Worm (Caenorhabditis elegans) whole organism, L1 larva: ENCODE data around the gene ZC178.2.
A peak's percentile ranks its signal among the peaks of the same experiment; 100 is the strongest.

Experiments used
- C16A3.4 ChIP-seq: fragments of 150-350 bp; optimal IDR thresholded peaks from 2 replicates; lab custom pipeline; 2014; ENCODE audit warnings: missing biosample characterization, missing genetic modification characterization
- C34B4.2 ChIP-seq: sonication (generic microtip); optimal IDR thresholded peaks from 2 replicates; lab custom pipeline; 2017; ENCODE audit warnings: mild to moderate bottlenecking, missing genetic modification characterization, missing compliant biosample characterization
- F16B12.6 ChIP-seq: fragments of 150-350 bp; optimal IDR thresholded peaks from 2 replicates; lab custom pipeline; 2014; ENCODE audit warnings: missing biosample characterization, missing genetic modification characterization
- Y116A8C.19 ChIP-seq: sonication (generic microtip); optimal IDR thresholded peaks from 2 replicates; lab custom pipeline; 2016; ENCODE audit warnings: missing compliant biosample characterization, missing genetic modification characterization, borderline replicate concordance
- alr-1 ChIP-seq: fragments of 200-800 bp; sonication (Bioruptor generic); optimal IDR thresholded peaks from 2 replicates; lab custom pipeline; 2018; ENCODE audit warnings: borderline replicate concordance, mild to moderate bottlenecking, missing genetic modification characterization, missing compliant biosample characterization
- aly-2 ChIP-seq: fragments of 150-350 bp; optimal IDR thresholded peaks from 2 replicates; lab custom pipeline; 2014; ENCODE audit warnings: missing biosample characterization, missing genetic modification characterization
- ama-1 ChIP-seq: fragments of 150-350 bp; optimal IDR thresholded peaks from 2 replicates; lab custom pipeline; 2014
- ceh-8 ChIP-seq: fragments of 200-800 bp; sonication (Bioruptor generic); optimal IDR thresholded peaks from 2 replicates; lab custom pipeline; 2018; ENCODE audit warnings: mild to moderate bottlenecking, missing genetic modification characterization, moderate library complexity, missing compliant biosample characterization
- ceh-82 ChIP-seq, 3 experiments: fragments of 150-350 bp in 1 of 3; sonication (generic microtip) in 2 of 3; optimal IDR thresholded peaks; 2 replicates each; lab custom pipeline; 2014 to 2017; ENCODE audit warnings: missing biosample characterization in 3 of 3, missing genetic modification characterization in 3 of 3
- ceh-90 ChIP-seq: sonication (generic microtip); optimal IDR thresholded peaks from 2 replicates; lab custom pipeline; 2016; ENCODE audit warnings: missing genetic modification characterization, missing compliant biosample characterization
- dpl-1 ChIP-seq, 3 experiments: fragments of 150-350 bp in 2 of 3; sonication (generic microtip) in 1 of 3; optimal IDR thresholded peaks; 2 replicates each; lab custom pipeline; 2014 to 2017; ENCODE audit warnings: missing biosample characterization in 3 of 3, missing genetic modification characterization in 3 of 3, missing genetic modification reagents in 3 of 3
- dsc-1 ChIP-seq: sonication (generic microtip); optimal IDR thresholded peaks from 2 replicates; lab custom pipeline; 2016; ENCODE audit warnings: mild to moderate bottlenecking, missing genetic modification characterization, missing compliant biosample characterization
- egl-27 ChIP-seq, 2 experiments: fragments of 150-350 bp in 1 of 2; sonication (generic microtip); optimal IDR thresholded peaks; 3 replicates each; lab custom pipeline; 2017 to 2018; ENCODE audit warnings: missing biosample characterization in 2 of 2, missing genetic modification characterization in 2 of 2, missing genetic modification reagents in 2 of 2
- elt-2 ChIP-seq: sonication (generic microtip); optimal IDR thresholded peaks from 2 replicates; lab custom pipeline; 2016; ENCODE audit warnings: missing genetic modification characterization, mild to moderate bottlenecking, inconsistent platforms, missing compliant biosample characterization, missing genetic modification reagents
- elt-3 ChIP-seq, 6 experiments: fragments of 150-350 bp in 1 of 6; sonication (generic microtip); optimal IDR thresholded peaks; 2 replicates each; lab custom pipeline; 2017 to 2018; ENCODE audit warnings: missing biosample characterization in 6 of 6, missing genetic modification characterization in 6 of 6, inconsistent platforms in 1 of 6
- ets-5 ChIP-seq: fragments of 200-800 bp; sonication (Bioruptor generic); IDR thresholded peaks from 2 replicates; pipeline ENCODE4 v1.3.6; 2022; ENCODE audit warnings: missing genetic modification characterization, missing compliant biosample characterization
- fkh-10 ChIP-seq: sonication (generic microtip); optimal IDR thresholded peaks from 2 replicates; lab custom pipeline; 2017; ENCODE audit warnings: missing biosample characterization, missing genetic modification reagents, missing genetic modification characterization
- fkh-8 ChIP-seq: sonication (generic microtip); optimal IDR thresholded peaks from 2 replicates; lab custom pipeline; 2016; ENCODE audit warnings: mild to moderate bottlenecking, missing genetic modification characterization, missing compliant biosample characterization
- fos-1 ChIP-seq: fragments of 150-350 bp; optimal IDR thresholded peaks from 2 replicates; lab custom pipeline; 2014; ENCODE audit warnings: missing biosample characterization, missing genetic modification characterization
- hlh-17 ChIP-seq: fragments of 200-800 bp; sonication (Bioruptor generic); optimal IDR thresholded peaks from 2 replicates; lab custom pipeline; 2018; ENCODE audit warnings: missing genetic modification characterization, mild to moderate bottlenecking, missing compliant biosample characterization, moderate library complexity, borderline replicate concordance
- hpl-2 ChIP-seq: fragments of 150-350 bp; optimal IDR thresholded peaks from 2 replicates; lab custom pipeline; 2014; ENCODE audit warnings: missing biosample characterization, missing genetic modification reagents, missing genetic modification characterization
- irx-1 ChIP-seq: sonication (generic microtip); optimal IDR thresholded peaks from 2 replicates; lab custom pipeline; 2016; ENCODE audit warnings: missing genetic modification characterization, missing compliant biosample characterization
- isw-1 ChIP-seq: fragments of 200-800 bp; sonication (Bioruptor generic); IDR thresholded peaks from 2 replicates; pipeline ENCODE4 v1.3.6; 2022; ENCODE audit warnings: missing genetic modification characterization, missing compliant biosample characterization
- lin-14 ChIP-seq: fragments of 200-800 bp; sonication (Bioruptor generic); optimal IDR thresholded peaks from 2 replicates; lab custom pipeline; 2018; ENCODE audit warnings: mild to moderate bottlenecking, missing genetic modification characterization, moderate library complexity, missing compliant biosample characterization
- lin-39 ChIP-seq: fragments of 150-350 bp; optimal IDR thresholded peaks from 2 replicates; lab custom pipeline; 2014; ENCODE audit warnings: missing biosample characterization, missing genetic modification reagents, missing genetic modification characterization
- lir-3 ChIP-seq: sonication (generic microtip); optimal IDR thresholded peaks from 2 replicates; lab custom pipeline; 2016; ENCODE audit warnings: mild to moderate bottlenecking, missing genetic modification characterization, moderate library complexity, missing compliant biosample characterization; ENCODE audit not compliant: poor library complexity
- lsy-2 ChIP-seq, 2 experiments: fragments of 150-350 bp; optimal IDR thresholded peaks; 2 replicates each; lab custom pipeline; 2014; ENCODE audit warnings: missing biosample characterization in 2 of 2, missing genetic modification characterization in 2 of 2
- mab-9 ChIP-seq: fragments of 200-800 bp; sonication (Bioruptor generic); IDR thresholded peaks from 2 replicates; pipeline ENCODE4 v1.3.6; 2022; ENCODE audit warnings: missing genetic modification reagents, missing genetic modification characterization, missing compliant biosample characterization
- mdl-1 ChIP-seq, 2 experiments: fragments of 150-350 bp; optimal IDR thresholded peaks; 2 replicates each; lab custom pipeline; 2014 to 2017; ENCODE audit warnings: missing biosample characterization in 2 of 2, missing genetic modification characterization in 2 of 2, inconsistent platforms in 1 of 2
- mep-1 ChIP-seq: fragments of 150-350 bp; optimal IDR thresholded peaks from 2 replicates; lab custom pipeline; 2014; ENCODE audit warnings: missing biosample characterization, missing genetic modification characterization
- nhr-20 ChIP-seq: sonication (generic microtip); optimal IDR thresholded peaks from 2 replicates; lab custom pipeline; 2016; ENCODE audit warnings: mild to moderate bottlenecking, missing genetic modification characterization, missing compliant biosample characterization
- nhr-28 ChIP-seq: fragments of 150-350 bp; optimal IDR thresholded peaks from 2 replicates; lab custom pipeline; 2014; ENCODE audit warnings: missing biosample characterization, missing genetic modification characterization
- nhr-71 ChIP-seq: sonication (generic microtip); optimal IDR thresholded peaks from 2 replicates; lab custom pipeline; 2016; ENCODE audit warnings: mild to moderate bottlenecking, missing genetic modification characterization, moderate library complexity, missing compliant biosample characterization
- nhr-90 ChIP-seq: sonication (generic microtip); optimal IDR thresholded peaks from 2 replicates; lab custom pipeline; 2016; ENCODE audit warnings: mild to moderate bottlenecking, missing genetic modification characterization, missing compliant biosample characterization; ENCODE audit not compliant: poor library complexity
- pag-3 ChIP-seq: sonication (generic microtip); optimal IDR thresholded peaks from 2 replicates; lab custom pipeline; 2017; ENCODE audit warnings: missing genetic modification characterization, mild to moderate bottlenecking, missing compliant biosample characterization, antibody characterized with exemption, borderline replicate concordance; ENCODE audit not compliant: insufficient read depth
- pax-3 ChIP-seq: fragments of 200-800 bp; sonication (Bioruptor generic); optimal IDR thresholded peaks from 2 replicates; lab custom pipeline; 2018; ENCODE audit warnings: mild to moderate bottlenecking, missing genetic modification characterization, moderate library complexity, missing compliant biosample characterization
- skn-1 ChIP-seq: fragments of 150-350 bp; optimal IDR thresholded peaks from 2 replicates; lab custom pipeline; 2014; ENCODE audit warnings: missing biosample characterization, missing genetic modification characterization
- snpc-4 ChIP-seq: fragments of 150-350 bp; optimal IDR thresholded peaks from 2 replicates; lab custom pipeline; 2014; ENCODE audit warnings: missing biosample characterization, missing genetic modification characterization
- snu-23 ChIP-seq: sonication (generic microtip); optimal IDR thresholded peaks from 2 replicates; lab custom pipeline; 2016; ENCODE audit warnings: missing genetic modification characterization, missing compliant biosample characterization
- sptf-1 ChIP-seq: fragments of 150-350 bp; optimal IDR thresholded peaks from 2 replicates; lab custom pipeline; 2014; ENCODE audit warnings: missing biosample characterization, missing genetic modification characterization
- sup-37 ChIP-seq: fragments of 200-800 bp; sonication (Bioruptor generic); optimal IDR thresholded peaks from 2 replicates; lab custom pipeline; 2018; ENCODE audit warnings: mild to moderate bottlenecking, missing genetic modification characterization, missing compliant biosample characterization
- swsn-7 ChIP-seq: sonication (generic microtip); optimal IDR thresholded peaks from 2 replicates; lab custom pipeline; 2016; ENCODE audit warnings: missing genetic modification characterization, missing compliant biosample characterization
- tbx-2 ChIP-seq: sonication (generic microtip); optimal IDR thresholded peaks from 2 replicates; lab custom pipeline; 2016; ENCODE audit warnings: missing genetic modification characterization, missing compliant biosample characterization
- unc-130 ChIP-seq: fragments of 150-350 bp; optimal IDR thresholded peaks from 2 replicates; lab custom pipeline; 2017; ENCODE audit warnings: missing biosample characterization, missing genetic modification characterization, inconsistent platforms
- unc-30 ChIP-seq: sonication (generic microtip); optimal IDR thresholded peaks from 2 replicates; lab custom pipeline; 2017; ENCODE audit warnings: missing biosample characterization, missing genetic modification characterization
- unc-62 ChIP-seq: fragments of 150-350 bp; optimal IDR thresholded peaks from 2 replicates; lab custom pipeline; 2014; ENCODE audit warnings: missing biosample characterization, missing genetic modification reagents, missing genetic modification characterization
- unc-86 ChIP-seq: sonication (generic microtip); optimal IDR thresholded peaks from 2 replicates; lab custom pipeline; 2016; ENCODE audit warnings: missing genetic modification characterization, missing compliant biosample characterization
- vab-15 ChIP-seq: sonication (generic microtip); optimal IDR thresholded peaks from 2 replicates; lab custom pipeline; 2017; ENCODE audit warnings: missing genotype, mild to moderate bottlenecking, missing genetic modification characterization, missing compliant biosample characterization
- xbp-1 ChIP-seq: sonication (generic microtip); optimal IDR thresholded peaks from 2 replicates; lab custom pipeline; 2016; ENCODE audit warnings: missing genetic modification characterization, missing compliant biosample characterization
- zag-1 ChIP-seq: fragments of 150-350 bp; optimal IDR thresholded peaks from 2 replicates; lab custom pipeline; 2014; ENCODE audit warnings: missing biosample characterization, missing genetic modification characterization
- zip-4 ChIP-seq: fragments of 200-800 bp; sonication (Bioruptor generic); optimal IDR thresholded peaks from 2 replicates; lab custom pipeline; 2018; ENCODE audit warnings: mild to moderate bottlenecking, missing genetic modification characterization, moderate library complexity, missing compliant biosample characterization
- ztf-11 ChIP-seq, 2 experiments: sonication (generic microtip); optimal IDR thresholded peaks; 2 replicates each; lab custom pipeline; 2016 to 2017; ENCODE audit warnings: missing genetic modification characterization in 2 of 2, missing biosample characterization in 1 of 2, missing compliant biosample characterization in 1 of 2

Gene ZC178.2

DNA sequence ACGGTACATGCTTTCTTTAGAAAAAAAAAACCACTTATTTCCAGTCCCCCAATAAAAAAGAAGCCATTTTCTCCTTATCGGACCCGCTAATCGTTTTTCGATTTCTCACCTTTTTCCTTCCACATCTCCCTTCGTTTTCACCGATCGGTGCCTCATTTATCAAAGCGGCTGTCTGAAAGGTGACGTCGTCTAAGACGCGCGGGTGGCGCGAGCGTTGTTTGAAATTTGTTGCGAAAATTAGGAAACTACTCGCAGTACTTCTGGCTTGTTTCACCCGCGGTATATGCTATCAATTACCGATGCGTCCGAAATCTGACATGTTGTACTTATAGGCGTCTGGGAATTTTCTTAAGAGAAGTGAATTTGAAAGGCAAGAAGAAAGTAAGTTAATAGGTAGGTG is 59.6 kb downstream of the ZC178.2 start:
- TF ChIP-seq ztf-11 (tag; optimal IDR thresholded peaks at IDR 0.05; lab: Kevin White, UChicago) (no peak), vab-15 (tag; lab: Kevin White, UChicago) (no peak), fkh-8 (tag; lab: Kevin White, UChicago) (no peak), lin-14 (GFP tag; lab: Kevin White, UChicago) (peak; percentile 58), tbx-2 (no peak), ets-5 (GFP tag; lab: Robert Waterston, UW) (no peak), mdl-1 (tag; optimal IDR thresholded peaks at IDR 0.05; lab: Kevin White, UChicago) (no peak), snu-23 (GFP tag; lab: Kevin White, UChicago) (peak; percentile 32), nhr-71 (tag; lab: Kevin White, UChicago) (peak; percentile 22), fos-1 (tag; lab: Kevin White, UChicago) (no peak), Y116A8C.19 (tag; lab: Kevin White, UChicago) (no peak), ama-1 (no peak), nhr-20 (tag; lab: Kevin White, UChicago) (peak; percentile 43), fkh-10 (GFP tag; lab: Kevin White, UChicago) (no peak), dsc-1 (tag; lab: Kevin White, UChicago) (no peak), ceh-90 (tag; lab: Kevin White, UChicago) (no peak), unc-30 (tag; lab: Kevin White, UChicago) (no peak), aly-2 (tag; lab: Kevin White, UChicago) (no peak), nhr-90 (tag; lab: Kevin White, UChicago) (no peak), irx-1 (tag; lab: Kevin White, UChicago) (peak; percentile 23), mep-1 (tag; lab: Kevin White, UChicago) (peak; percentile 18), unc-86 (tag; lab: Kevin White, UChicago) (no peak), elt-3 (tag; optimal IDR thresholded peaks at IDR 0.05; lab: Kevin White, UChicago) (peak in 1 of 6 experiments; percentile 14), zag-1 (tag; lab: Kevin White, UChicago) (no peak), lsy-2 (tag; optimal IDR thresholded peaks at IDR 0.05; lab: Kevin White, UChicago) (no peak), C34B4.2 (tag; lab: Kevin White, UChicago) (no peak), ceh-82 (tag; optimal IDR thresholded peaks at IDR 0.05; lab: Kevin White, UChicago) (no peak), hpl-2 (GFP tag; lab: Kevin White, UChicago) (no peak), isw-1 (GFP tag; lab: Robert Waterston, UW) (no peak), alr-1 (tag; lab: Kevin White, UChicago) (no peak), sup-37 (no peak), zip-4 (GFP tag; lab: Kevin White, UChicago) (no peak), egl-27 (tag; optimal IDR thresholded peaks at IDR 0.05; lab: Kevin White, UChicago) (no peak), pag-3 (tag; lab: Kevin White, UChicago) (no peak), lin-39 (no peak), lir-3 (no peak), xbp-1 (tag; lab: Kevin White, UChicago) (peak; percentile 54), hlh-17 (no peak), F16B12.6 (tag; lab: Kevin White, UChicago) (no peak), ceh-8 (GFP tag; lab: Kevin White, UChicago) (no peak), C16A3.4 (no peak), dpl-1 (GFP tag; optimal IDR thresholded peaks at IDR 0.05; lab: Kevin White, UChicago) (no peak), sptf-1 (tag; lab: Kevin White, UChicago) (no peak), elt-2 (tag; lab: Kevin White, UChicago) (no peak), unc-130 (tag; lab: Kevin White, UChicago) (no peak), unc-62 (no peak), snpc-4 (no peak), mab-9 (GFP tag; lab: Robert Waterston, UW) (no peak), pax-3 (no peak), skn-1 (tag; lab: Kevin White, UChicago) (no peak), nhr-28 (tag; lab: Kevin White, UChicago) (no peak), swsn-7 (no peak)
